Worm (Caenorhabditis elegans) whole organism, late embryonic: ENCODE results near the gene C49F5.8.

Experiments
- ama-1 ChIP-seq: fragments of 150-350 bp; optimal IDR thresholded peaks from 2 replicates; lab custom pipeline; 2014
- mec-3 ChIP-seq: sonication (generic microtip); optimal IDR thresholded peaks from 2 replicates; lab custom pipeline; 2016; ENCODE audit warnings: borderline replicate concordance, missing genetic modification characterization, missing compliant biosample characterization
- nhr-11 ChIP-seq: fragments of 150-350 bp; optimal IDR thresholded peaks from 2 replicates; lab custom pipeline; 2014; ENCODE audit warnings: missing biosample characterization, missing genetic modification characterization
- odd-2 ChIP-seq: sonication (generic microtip); optimal IDR thresholded peaks from 2 replicates; lab custom pipeline; 2017; ENCODE audit warnings: antibody characterized with exemption, mild to moderate bottlenecking, missing genetic modification characterization, missing compliant biosample characterization
- pat-9 ChIP-seq: fragments of 200-800 bp; sonication (Bioruptor generic); optimal IDR thresholded peaks from 2 replicates; lab custom pipeline; 2018; ENCODE audit warnings: mild to moderate bottlenecking, missing genetic modification characterization, moderate library complexity, missing compliant biosample characterization
- pqm-1 ChIP-seq: sonication (generic microtip); optimal IDR thresholded peaks from 2 replicates; lab custom pipeline; 2016; ENCODE audit warnings: missing genetic modification characterization, missing compliant biosample characterization
- sox-4 ChIP-seq: sonication (generic microtip); optimal IDR thresholded peaks from 2 replicates; lab custom pipeline; 2017; ENCODE audit warnings: mild to moderate bottlenecking, missing genetic modification characterization, inconsistent platforms, missing compliant biosample characterization

DNA sequence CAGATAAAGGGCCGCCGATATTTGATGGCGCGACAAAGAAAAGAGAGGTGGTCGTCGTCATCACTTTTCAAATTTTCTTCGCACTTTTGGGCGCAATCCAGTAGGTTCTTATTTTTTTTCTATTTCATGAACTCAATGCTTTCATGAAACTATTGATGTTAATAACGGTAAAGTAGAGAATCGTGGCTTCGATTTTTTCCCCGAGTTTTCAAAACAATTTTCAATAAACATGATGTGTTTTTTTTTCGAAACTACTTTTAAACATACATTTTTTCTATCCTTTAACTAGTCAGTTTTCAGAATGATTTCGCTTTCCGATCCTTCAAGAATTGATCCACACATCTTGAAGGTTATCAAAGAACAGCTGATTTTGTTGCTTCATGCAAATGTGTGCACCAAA is 25.9 kb downstream of the C49F5.8 start, which contains the start of gene C49F5.5:
- TF ChIP-seq sox-4 (no peak), odd-2 (tag; lab: Kevin White, UChicago) (no peak), mec-3 (tag; lab: Kevin White, UChicago) (no peak), pat-9 (tag; lab: Kevin White, UChicago) (no peak), ama-1 (lab: Kevin White, UChicago) (no peak), pqm-1 (tag; lab: Kevin White, UChicago) (no peak), nhr-11 (tag; lab: Kevin White, UChicago) (no peak)
